Fruit fly (Drosophila melanogaster) whole organism, embryonic: Measurements from ENCODE around the gene CG32413.

Experiments used
- B-H2 ChIP-seq: fragments of 200-800 bp; sonication (Bioruptor generic); optimal IDR thresholded peaks from 2 replicates; lab custom pipeline; 2018; ENCODE audit warnings: missing biosample characterization, mild to moderate bottlenecking, missing genetic modification characterization
- CG10654 ChIP-seq: fragments of 200-800 bp; sonication (Bioruptor generic); optimal IDR thresholded peaks from 2 replicates; lab custom pipeline; 2016; ENCODE audit warnings: missing biosample characterization, missing genetic modification characterization
- CG12104 ChIP-seq: fragments of 200-800 bp; sonication (Bioruptor generic); optimal IDR thresholded peaks from 3 replicates; lab custom pipeline; 2016; ENCODE audit warnings: missing biosample characterization, missing genetic modification characterization
- CG12219 ChIP-seq: fragments of 200-800 bp; sonication (Bioruptor generic); optimal IDR thresholded peaks from 3 replicates; lab custom pipeline; 2018; ENCODE audit warnings: missing biosample characterization, mild to moderate bottlenecking, missing genetic modification characterization
- CG13624 ChIP-seq: fragments of 200-800 bp; sonication (Bioruptor generic); optimal IDR thresholded peaks from 2 replicates; lab custom pipeline; 2016; ENCODE audit warnings: missing biosample characterization, missing genetic modification characterization
- CG14050 ChIP-seq: fragments of 200-800 bp; sonication (Bioruptor generic); IDR thresholded peaks from 3 replicates; pipeline ENCODE4 v1.3.6; 2022; ENCODE audit warnings: missing biosample characterization, missing genetic modification characterization
- CG14667 ChIP-seq: fragments of 200-800 bp; sonication (Bioruptor generic); IDR thresholded peaks from 2 replicates; pipeline ENCODE4 v1.3.6; 2022; ENCODE audit warnings: missing biosample characterization, missing genetic modification characterization
- CG14710 ChIP-seq: fragments of 200-800 bp; sonication (Bioruptor generic); optimal IDR thresholded peaks from 3 replicates; lab custom pipeline; 2019; ENCODE audit warnings: missing biosample characterization, mild to moderate bottlenecking, missing genetic modification characterization, moderate library complexity
- CG17361 ChIP-seq: fragments of 200-800 bp; sonication (Bioruptor generic); IDR thresholded peaks from 3 replicates; pipeline ENCODE4 v1.3.6; 2022; ENCODE audit warnings: missing biosample characterization, missing genetic modification characterization
- CG18011 ChIP-seq: fragments of 200-800 bp; sonication (Bioruptor generic); optimal IDR thresholded peaks from 2 replicates; lab custom pipeline; 2017; ENCODE audit warnings: missing biosample characterization, missing genetic modification characterization, mild to moderate bottlenecking, moderate library complexity, missing genotype
- CG2199 ChIP-seq: fragments of 200-800 bp; sonication (Bioruptor generic); IDR thresholded peaks from 3 replicates; pipeline ENCODE4 v1.3.6; 2022; ENCODE audit warnings: missing biosample characterization, missing genetic modification characterization
- CG2875 ChIP-seq: fragments of 200-800 bp; sonication (Bioruptor generic); optimal IDR thresholded peaks from 2 replicates; lab custom pipeline; 2017; ENCODE audit warnings: missing biosample characterization, mild to moderate bottlenecking, missing genetic modification characterization, missing genetic modification reagents
- CG30431 ChIP-seq: fragments of 200-800 bp; sonication (Bioruptor generic); optimal IDR thresholded peaks from 2 replicates; lab custom pipeline; 2017; ENCODE audit warnings: missing biosample characterization, missing genetic modification characterization
- CG31365 ChIP-seq: fragments of 200-800 bp; sonication (Bioruptor generic); optimal IDR thresholded peaks from 2 replicates; lab custom pipeline; 2018; ENCODE audit warnings: missing biosample characterization, mild to moderate bottlenecking, missing genetic modification characterization
- CG33557 ChIP-seq: fragments of 200-800 bp; sonication (Bioruptor generic); optimal IDR thresholded peaks from 2 replicates; lab custom pipeline; 2019; ENCODE audit warnings: missing biosample characterization, mild to moderate bottlenecking, missing genetic modification characterization, moderate library complexity
- CG3726 ChIP-seq: fragments of 200-800 bp; sonication (Bioruptor generic); IDR thresholded peaks from 3 replicates; pipeline ENCODE4, ENCODE4 v1.3.6; 2022; ENCODE audit warnings: missing biosample characterization, missing genetic modification characterization
- CG3847 ChIP-seq: fragments of 200-800 bp; sonication (Bioruptor generic); IDR thresholded peaks from 2 replicates; pipeline ENCODE4 v1.3.6; 2022; ENCODE audit warnings: missing biosample characterization, missing genetic modification characterization
- CG42726 ChIP-seq: fragments of 200-800 bp; sonication (Bioruptor generic); IDR thresholded peaks from 2 replicates; pipeline ENCODE4 v1.3.6; 2022; ENCODE audit warnings: missing biosample characterization, missing genetic modification characterization; ENCODE audit not compliant: partially characterized antibody
- CG4730 ChIP-seq: fragments of 200-800 bp; sonication (Bioruptor generic); IDR thresholded peaks from 2 replicates; pipeline ENCODE4 v1.3.6; 2022; ENCODE audit warnings: missing biosample characterization, missing genetic modification characterization
- CG5180 ChIP-seq: fragments of 200-800 bp; sonication (Bioruptor generic); optimal IDR thresholded peaks from 3 replicates; lab custom pipeline; 2017; ENCODE audit warnings: missing biosample characterization, missing genetic modification characterization, mild to moderate bottlenecking, moderate library complexity, missing genetic modification reagents
- CG6689 ChIP-seq: fragments of 200-800 bp; sonication (Bioruptor generic); IDR thresholded peaks from 2 replicates; pipeline ENCODE4 v1.3.6; 2022; ENCODE audit warnings: missing biosample characterization, missing genetic modification characterization
- CG6791 ChIP-seq: fragments of 200-800 bp; sonication (Bioruptor generic); IDR thresholded peaks from 3 replicates; pipeline ENCODE4 v1.3.6; 2022; ENCODE audit warnings: missing biosample characterization, missing genetic modification characterization; ENCODE audit not compliant: partially characterized antibody
- CG7928 ChIP-seq: fragments of 200-800 bp; sonication (Bioruptor generic); optimal IDR thresholded peaks from 2 replicates; lab custom pipeline; 2017; ENCODE audit warnings: missing biosample characterization, mild to moderate bottlenecking, missing genetic modification characterization
- CG7963 ChIP-seq: fragments of 200-800 bp; sonication (Bioruptor generic); IDR thresholded peaks from 3 replicates; pipeline ENCODE4 v1.3.6; 2022; ENCODE audit warnings: missing biosample characterization, missing genetic modification characterization; ENCODE audit not compliant: partially characterized antibody
- CG8281 ChIP-seq: fragments of 200-800 bp; sonication (Bioruptor generic); optimal IDR thresholded peaks from 2 replicates; lab custom pipeline; 2018; ENCODE audit warnings: missing biosample characterization, mild to moderate bottlenecking, missing genetic modification characterization, moderate library complexity
- CG8290 ChIP-seq, 3 experiments: fragments of 200-800 bp; sonication (Bioruptor generic); optimal IDR thresholded peaks; 2 replicates each; lab custom pipeline; 2016 to 2019; ENCODE audit warnings: missing biosample characterization in 3 of 3, missing genetic modification characterization in 3 of 3, mild to moderate bottlenecking in 2 of 3, moderate library complexity in 1 of 3
- HLHmδ ChIP-seq: fragments of 200-800 bp; sonication (Bioruptor generic); optimal IDR thresholded peaks from 2 replicates; lab custom pipeline; 2018; ENCODE audit warnings: missing biosample characterization, mild to moderate bottlenecking, missing genetic modification characterization, moderate library complexity
- Nf-YA ChIP-seq: fragments of 200-800 bp; sonication (Bioruptor generic); IDR thresholded peaks from 2 replicates; pipeline ENCODE4 v1.3.6; 2022; ENCODE audit warnings: missing biosample characterization, missing genetic modification characterization
- Sox102F ChIP-seq: fragments of 200-800 bp; sonication (Bioruptor generic); optimal IDR thresholded peaks from 2 replicates; lab custom pipeline; 2018; ENCODE audit warnings: missing biosample characterization, mild to moderate bottlenecking, missing genetic modification characterization, moderate library complexity
- Tbp ChIP-seq: fragments of >200 bp; optimal IDR thresholded peaks from 2 replicates; lab custom pipeline; 2018; ENCODE audit warnings: missing biosample characterization, missing genetic modification characterization
- ap ChIP-seq: fragments of 200-800 bp; sonication (Bioruptor generic); IDR thresholded peaks from 2 replicates; pipeline ENCODE4 v1.3.6; 2022; ENCODE audit warnings: missing biosample characterization, missing genetic modification characterization
- ara ChIP-seq: fragments of 200-800 bp; sonication (Bioruptor generic); IDR thresholded peaks from 2 replicates; pipeline ENCODE4 v1.3.6; 2022; ENCODE audit warnings: missing biosample characterization, missing genetic modification characterization
- chif ChIP-seq, 2 experiments: fragments of 200-800 bp; sonication (Bioruptor generic); optimal IDR thresholded peaks; 3 replicates each; lab custom pipeline; 2016; ENCODE audit warnings: missing biosample characterization in 2 of 2, missing genetic modification characterization in 2 of 2
- croc ChIP-seq: fragments of 200-800 bp; sonication (Bioruptor generic); conservative IDR thresholded peaks from 3 replicates; pipeline ENCODE4 v1.3.6; 2022; ENCODE audit warnings: missing biosample characterization, missing genetic modification characterization
- cwo ChIP-seq: fragments of 200-800 bp; sonication (Bioruptor generic); optimal IDR thresholded peaks from 3 replicates; lab custom pipeline; 2017; ENCODE audit warnings: missing biosample characterization, missing genetic modification characterization, mild to moderate bottlenecking, moderate library complexity, missing genetic modification reagents
- dm ChIP-seq: fragments of 200-800 bp; sonication (Bioruptor generic); optimal IDR thresholded peaks from 3 replicates; lab custom pipeline; 2016; ENCODE audit warnings: missing biosample characterization, missing genetic modification characterization
- dysf ChIP-seq: fragments of 200-800 bp; sonication (Bioruptor generic); IDR thresholded peaks from 3 replicates; pipeline ENCODE4 v1.3.6; 2022; ENCODE audit warnings: missing biosample characterization, missing genetic modification characterization
- en ChIP-seq: fragments of 200-800 bp; sonication (Bioruptor generic); optimal IDR thresholded peaks from 2 replicates; lab custom pipeline; 2016; ENCODE audit warnings: missing biosample characterization, missing genetic modification characterization
- gsb ChIP-seq: fragments of 200-800 bp; sonication (Bioruptor generic); IDR thresholded peaks from 2 replicates; pipeline ENCODE4 v1.3.6; 2022; ENCODE audit warnings: missing biosample characterization, missing genetic modification characterization
- ind ChIP-seq: fragments of 200-800 bp; sonication (Bioruptor generic); optimal IDR thresholded peaks from 3 replicates; lab custom pipeline; 2016; ENCODE audit warnings: missing biosample characterization, missing genetic modification characterization
- odd ChIP-seq: fragments of 200-800 bp; sonication (Bioruptor generic); optimal IDR thresholded peaks from 2 replicates; lab custom pipeline; 2017; ENCODE audit warnings: missing biosample characterization, mild to moderate bottlenecking, missing genetic modification characterization
- scrt ChIP-seq: fragments of 200-800 bp; sonication (Bioruptor generic); optimal IDR thresholded peaks from 2 replicates; lab custom pipeline; 2018; ENCODE audit warnings: missing biosample characterization, mild to moderate bottlenecking, missing genetic modification characterization, moderate library complexity
- sens-2 ChIP-seq: fragments of 200-800 bp; sonication (Bioruptor generic); IDR thresholded peaks from 2 replicates; pipeline ENCODE4 v1.3.6; 2022; ENCODE audit warnings: missing biosample characterization, missing genetic modification characterization
- sisA ChIP-seq: fragments of 200-800 bp; sonication (Bioruptor generic); IDR thresholded peaks from 2 replicates; pipeline ENCODE4 v1.3.6; 2022; ENCODE audit warnings: missing biosample characterization, missing genetic modification characterization
- sna ChIP-seq: fragments of 200-800 bp; sonication (Bioruptor generic); IDR thresholded peaks from 2 replicates; pipeline ENCODE4 v1.3.6; 2022; ENCODE audit warnings: missing biosample characterization, missing genetic modification characterization; ENCODE audit not compliant: partially characterized antibody
- stc ChIP-seq: fragments of 200-800 bp; sonication (Bioruptor generic); IDR thresholded peaks from 2 replicates; pipeline ENCODE4 v1.3.6; 2022; ENCODE audit warnings: missing biosample characterization, missing genetic modification characterization
- z ChIP-seq: fragments of 200-800 bp; sonication (Bioruptor generic); IDR thresholded peaks from 3 replicates; pipeline ENCODE4 v1.3.6; 2022; ENCODE audit warnings: missing biosample characterization, missing genetic modification characterization
- zen2 ChIP-seq: fragments of 200-800 bp; sonication (Bioruptor generic); IDR thresholded peaks from 3 replicates; pipeline ENCODE4 v1.3.6; 2022; ENCODE audit warnings: missing biosample characterization, missing genetic modification characterization; ENCODE audit not compliant: partially characterized antibody

Gene CG32413

DNA sequence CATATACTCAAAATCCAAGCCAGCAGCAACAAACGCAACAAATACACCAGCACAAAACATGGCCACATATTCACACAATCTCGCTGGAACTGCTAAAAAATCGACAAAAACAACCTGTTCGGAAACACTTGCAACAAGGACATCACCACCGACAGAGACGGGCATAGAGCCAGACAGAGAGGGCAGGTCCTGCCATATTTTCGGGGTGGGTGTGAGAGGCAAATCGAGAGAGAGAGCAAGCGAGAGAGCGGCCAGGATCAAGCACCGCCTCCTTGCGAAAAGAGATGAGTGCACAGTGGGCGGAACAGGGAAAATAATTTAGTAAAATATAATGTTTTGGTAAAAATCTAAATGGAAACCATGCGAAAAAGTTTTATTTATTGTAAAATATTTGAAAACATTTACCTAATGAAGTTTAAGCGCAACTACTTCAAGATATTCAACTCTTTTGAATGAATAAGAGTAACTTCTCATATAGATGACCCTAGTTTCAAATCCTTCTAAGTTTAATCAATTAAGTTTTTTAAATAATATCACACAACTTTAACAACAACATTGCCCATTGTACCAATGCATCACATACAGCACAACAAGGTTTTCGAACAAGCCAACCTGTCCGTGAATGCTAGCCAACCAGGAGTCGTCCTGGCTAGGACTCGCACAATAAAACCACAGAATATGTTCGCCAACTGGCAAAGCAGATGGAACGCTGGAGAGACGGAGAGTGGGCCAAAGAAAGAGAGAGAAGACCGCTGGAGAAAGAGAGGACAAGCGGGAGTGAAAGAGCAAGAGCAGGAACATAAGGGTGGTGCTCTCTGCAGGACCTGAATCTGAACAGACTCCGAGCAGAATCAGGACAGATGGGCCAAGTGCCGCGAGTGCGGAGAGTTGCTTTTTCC lies 22.3 kb downstream of the CG32413 start (continued):
- TF ChIP-seq CG7928 (no peak), CG8281 (no peak), CG2875 (GFP tag; lab: Kevin White, UChicago) (peak; percentile 37), Nf-YA (GFP tag; lab: Robert Waterston, UW) (no peak), CG42726 (0 out of 2 replicates have a peak, but pooled peaks have one; percentile 22), CG3726 (GFP tag; lab: Robert Waterston, UW) (no peak), CG30431 (GFP tag; lab: Kevin White, UChicago) (peak; percentile 51), z (GFP tag; lab: Robert Waterston, UW) (no peak), scrt (GFP tag; lab: Kevin White, UChicago) (no peak), CG18011 (no peak), dm (GFP tag; lab: Kevin White, UChicago) (no peak), dysf (GFP tag; lab: Robert Waterston, UW) (0 out of 3 replicates have a peak, but pooled peaks have one; percentile 16), CG5180 (no peak), CG13624 (GFP tag; lab: Kevin White, UChicago) (peak; percentile 18), CG10654 (GFP tag; lab: Kevin White, UChicago) (no peak), sna (GFP tag; lab: Robert Waterston, UW) (no peak), CG12219 (GFP tag; lab: Kevin White, UChicago) (peak; percentile 46), ap (GFP tag; lab: Robert Waterston, UW) (peak; percentile 53; the same call in 1 of the 2 replicates), CG14050 (no peak), HLHmδ (GFP tag; lab: Kevin White, UChicago) (no peak), zen2 (GFP tag; lab: Robert Waterston, UW) (no peak), odd (GFP tag; lab: Kevin White, UChicago) (no peak), sisA (no peak), Tbp (no peak), ind (GFP tag; lab: Kevin White, UChicago) (no peak), CG4730 (GFP tag; lab: Robert Waterston, UW) (no peak), CG8290 (GFP tag; optimal IDR thresholded peaks at IDR 0.05; lab: Kevin White, UChicago) (no peak), CG8290 (tag; optimal IDR thresholded peaks at IDR 0.05; lab: Kevin White, UChicago) (no peak), croc (GFP tag; lab: Robert Waterston, UW) (no peak; the same call in 2 of the 3 replicates), CG33557 (GFP tag; lab: Kevin White, UChicago) (peak; percentile 33), stc (GFP tag; lab: Robert Waterston, UW) (no peak), CG3847 (GFP tag; lab: Robert Waterston, UW) (peak; percentile 46; the same call in 1 of the 2 replicates), en (GFP tag; lab: Kevin White, UChicago) (peak; percentile 22), CG14667 (GFP tag; lab: Robert Waterston, UW) (no peak), CG17361 (GFP tag; lab: Robert Waterston, UW) (no peak), gsb (GFP tag; lab: Robert Waterston, UW) (no peak), CG14710 (no peak), ara (no peak), Sox102F (GFP tag; lab: Kevin White, UChicago) (peak; percentile 49), sens-2 (no peak), CG31365 (no peak), CG6791 (GFP tag; lab: Robert Waterston, UW) (no peak), chif (GFP tag; optimal IDR thresholded peaks at IDR 0.05; lab: Kevin White, UChicago) (peak; percentile 50 to 63), CG7963 (GFP tag; lab: Robert Waterston, UW) (no peak), CG12104 (GFP tag; lab: Kevin White, UChicago) (peak; percentile 43), cwo (no peak), CG2199 (GFP tag; lab: Robert Waterston, UW) (no peak), B-H2 (no peak), CG6689 (no peak)
